Worm (Caenorhabditis elegans): ENCODE data around the gene F54D8.6.
A peak's percentile ranks its signal among the peaks of the same experiment; 100 is the strongest.

Gene F54D8.6

DNA sequence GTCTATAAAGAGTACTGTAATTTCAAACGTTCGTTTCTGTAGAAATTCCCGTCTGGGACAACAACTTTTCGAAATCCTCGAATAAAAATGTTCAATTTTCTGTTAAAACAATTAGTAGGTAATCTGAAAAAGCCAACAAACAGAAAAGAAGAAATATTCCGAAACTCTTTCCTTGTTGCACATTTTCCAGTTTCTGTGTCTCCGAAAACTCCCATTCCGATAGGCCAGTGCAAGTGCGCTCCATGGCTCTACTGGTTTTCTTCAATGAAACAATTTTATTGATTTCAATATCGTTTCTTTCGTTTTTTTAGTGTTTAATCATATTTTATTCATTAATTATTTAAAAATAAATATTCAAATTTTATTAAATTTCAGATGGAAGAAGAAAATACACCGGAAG is at the start of gene F54D8.6:
F54D8.6 (plus strand) TSS at position 370 of the 400 bp plus-strand sequence.
- no peak for TF ChIP-seq unc-62 (GFP tag; optimal IDR thresholded peaks at IDR 0.05)
- TF ChIP-seq ets-5 (GFP tag; IDR thresholded peaks at IDR 0.05), result no peak
- no peak for TF ChIP-seq fkh-10 (GFP tag; optimal IDR thresholded peaks at IDR 0.05)
- no peak for TF ChIP-seq unc-86 (tag; optimal IDR thresholded peaks at IDR 0.05)
- peak in 1 of 6 experiments; percentile 31 for TF ChIP-seq elt-3 (tag; optimal IDR thresholded peaks at IDR 0.05)
- TF ChIP-seq pag-3 (tag; optimal IDR thresholded peaks at IDR 0.05; ENCODE audit: borderline replicate concordance, insufficient read depth), result no peak
- TF ChIP-seq ceh-63 (GFP tag; optimal IDR thresholded peaks at IDR 0.05), result no peak
- TF ChIP-seq nhr-77 (tag; optimal IDR thresholded peaks at IDR 0.05), result no peak
- TF ChIP-seq zip-4 (GFP tag; optimal IDR thresholded peaks at IDR 0.05), result no peak
- peak; percentile 36 for TF ChIP-seq nhr-90 (tag; optimal IDR thresholded peaks at IDR 0.05; ENCODE audit: poor library complexity)
- peak in 1 of 2 experiments; percentile 28 for TF ChIP-seq mdl-1 (tag; optimal IDR thresholded peaks at IDR 0.05)
- no peak for TF ChIP-seq egl-27 (tag; optimal IDR thresholded peaks at IDR 0.05)
- TF ChIP-seq sox-4 (tag; optimal IDR thresholded peaks at IDR 0.05), result no peak
- TF ChIP-seq unc-30 (tag; optimal IDR thresholded peaks at IDR 0.05), result no peak
- no peak for TF ChIP-seq alr-1 (tag; optimal IDR thresholded peaks at IDR 0.05; ENCODE audit: borderline replicate concordance)
- no peak for TF ChIP-seq nhr-237 (tag; optimal IDR thresholded peaks at IDR 0.05)
- TF ChIP-seq ztf-11 (tag; optimal IDR thresholded peaks at IDR 0.05), result peak in 1 of 2 experiments; percentile 44
- TF ChIP-seq sptf-1 (tag; optimal IDR thresholded peaks at IDR 0.05), result no peak
- no peak for TF ChIP-seq lin-39 (tag; optimal IDR thresholded peaks at IDR 0.05)
- TF ChIP-seq ceh-88 (GFP tag; IDR thresholded peaks at IDR 0.05), result no peak
- TF ChIP-seq unc-98 (GFP tag; IDR thresholded peaks at IDR 0.05), result no peak
- no peak for TF ChIP-seq mef-2 (tag; optimal IDR thresholded peaks at IDR 0.05)
- peak; percentile 44 to 73 (median 63) for TF ChIP-seq dpl-1 (GFP tag; optimal IDR thresholded peaks at IDR 0.05)
- TF ChIP-seq mab-9 (GFP tag; IDR thresholded peaks at IDR 0.05), result no peak
- TF ChIP-seq xbp-1 (tag; optimal IDR thresholded peaks at IDR 0.05), result peak; percentile 46
- no peak for TF ChIP-seq Y116A8C.19 (tag; optimal IDR thresholded peaks at IDR 0.05; ENCODE audit: borderline replicate concordance)
- TF ChIP-seq elt-2 (tag; optimal IDR thresholded peaks at IDR 0.05), result no peak
- peak; percentile 37 for TF ChIP-seq F16B12.6 (tag; optimal IDR thresholded peaks at IDR 0.05)
- TF ChIP-seq hpl-2 (GFP tag; optimal IDR thresholded peaks at IDR 0.05), result no peak
- TF ChIP-seq lin-35 (GFP tag; optimal IDR thresholded peaks at IDR 0.05), result peak; percentile 55 to 77
- no peak for TF ChIP-seq nhr-11 (tag; optimal IDR thresholded peaks at IDR 0.05)
- peak; percentile 13 to 49 (median 39) for TF ChIP-seq ceh-82 (tag; optimal IDR thresholded peaks at IDR 0.05)
- TF ChIP-seq irx-1 (tag; optimal IDR thresholded peaks at IDR 0.05), result no peak
- peak; percentile 56 for TF ChIP-seq lin-14 (GFP tag; optimal IDR thresholded peaks at IDR 0.05)
- TF ChIP-seq tbx-2 (tag; optimal IDR thresholded peaks at IDR 0.05), result peak; percentile 23
- no peak for TF ChIP-seq ceh-90 (tag; optimal IDR thresholded peaks at IDR 0.05)
- no peak for TF ChIP-seq aha-1 (tag; optimal IDR thresholded peaks at IDR 0.05)
- TF ChIP-seq rnt-1 (tag; optimal IDR thresholded peaks at IDR 0.05), result peak; percentile 82
- peak; percentile 64 for TF ChIP-seq lin-15B (tag; optimal IDR thresholded peaks at IDR 0.05)
- no peak for TF ChIP-seq grh-1 (GFP tag; IDR thresholded peaks at IDR 0.05)
- TF ChIP-seq mep-1 (tag; optimal IDR thresholded peaks at IDR 0.05), result peak; percentile 67
- peak; percentile 74 for TF ChIP-seq skn-1 (tag; optimal IDR thresholded peaks at IDR 0.05)
- TF ChIP-seq nhr-76 (tag; optimal IDR thresholded peaks at IDR 0.05), result no peak
- TF ChIP-seq dsc-1 (tag; optimal IDR thresholded peaks at IDR 0.05), result no peak
- no peak for TF ChIP-seq jun-1 (tag; optimal IDR thresholded peaks at IDR 0.05)
- TF ChIP-seq nhr-19 (GFP tag; conservative IDR thresholded peaks at IDR 0.05), result peak; percentile 37; the same call in 1 of the 2 replicates
- no peak for TF ChIP-seq vab-15 (tag; optimal IDR thresholded peaks at IDR 0.05)
- TF ChIP-seq lin-13 (GFP tag; optimal IDR thresholded peaks at IDR 0.05), result no peak
- no peak for TF ChIP-seq pqm-1 (tag; optimal IDR thresholded peaks at IDR 0.05)
- TF ChIP-seq isw-1 (GFP tag; IDR thresholded peaks at IDR 0.05), result peak; percentile 27; the same call in 1 of the 2 replicates
- TF ChIP-seq nhr-47 (tag; optimal IDR thresholded peaks at IDR 0.05), result peak; percentile 37
- TF ChIP-seq nhr-28 (tag; optimal IDR thresholded peaks at IDR 0.05), result no peak
- no peak for TF ChIP-seq sup-37 (GFP tag; optimal IDR thresholded peaks at IDR 0.05)

Measured in whole organism, L1 larva.